Worm (Caenorhabditis elegans): ENCODE measurements around the gene glr-6.

ce11 chrX:6853318-6853717, 12.8 kb upstream of the glr-6 start, which contains the start of gene rig-3:
- no peak for TF ChIP-seq sea-1 (GFP tag; conservative IDR thresholded peaks at IDR 0.05)
- TF ChIP-seq tra-4 (tag; optimal IDR thresholded peaks at IDR 0.05) = no peak

Measured in whole organism, early embryonic.